Fruit fly (Drosophila melanogaster) whole organism, embryonic: ENCODE results near the gene saturn.

ENCODE experiments used
- CG10209 ChIP-seq: fragments of 200-800 bp; sonication (Bioruptor generic); optimal IDR thresholded peaks from 3 replicates; lab custom pipeline; 2017; ENCODE audit warnings: missing biosample characterization, mild to moderate bottlenecking, missing genetic modification characterization, missing genetic modification reagents
- CG1024 ChIP-seq: fragments of 200-800 bp; sonication (Bioruptor generic); IDR thresholded peaks from 2 replicates; pipeline ENCODE4 v1.3.6; 2022; ENCODE audit warnings: missing biosample characterization, missing genetic modification characterization
- CG12659 ChIP-seq: fragments of 200-800 bp; sonication (Bioruptor generic); optimal IDR thresholded peaks from 3 replicates; lab custom pipeline; 2017; ENCODE audit warnings: mild to moderate bottlenecking, missing biosample characterization, missing genetic modification reagents, missing genetic modification characterization
- CG15073 ChIP-seq: fragments of 200-800 bp; sonication (Bioruptor generic); optimal IDR thresholded peaks from 2 replicates; lab custom pipeline; 2016; ENCODE audit warnings: missing biosample characterization, missing genetic modification characterization
- HLH3B ChIP-seq: fragments of 200-800 bp; sonication (Bioruptor generic); IDR thresholded peaks from 2 replicates; pipeline ENCODE4 v1.3.6; 2022; ENCODE audit warnings: missing biosample characterization, missing genetic modification characterization
- MESR4 ChIP-seq: fragments of 200-800 bp; sonication (Bioruptor generic); optimal IDR thresholded peaks from 2 replicates; lab custom pipeline; 2018; ENCODE audit warnings: missing biosample characterization, mild to moderate bottlenecking, missing genetic modification characterization, moderate library complexity
- Rfx ChIP-seq: fragments of 200-800 bp; sonication (Bioruptor generic); IDR thresholded peaks from 2 replicates; pipeline ENCODE4 v1.3.6; 2022; ENCODE audit warnings: missing biosample characterization, missing genetic modification characterization
- Sox100B ChIP-seq: fragments of 200-800 bp; sonication (Bioruptor generic); optimal IDR thresholded peaks from 3 replicates; lab custom pipeline; 2018; ENCODE audit warnings: missing biosample characterization, mild to moderate bottlenecking, missing genetic modification characterization
- crc ChIP-seq: fragments of 200-800 bp; sonication (Bioruptor generic); optimal IDR thresholded peaks from 2 replicates; lab custom pipeline; 2016; ENCODE audit warnings: missing biosample characterization, missing genetic modification characterization
- sens ChIP-seq: fragments of 200-800 bp; sonication (Bioruptor generic); peaks from one replicate; lab custom pipeline; 2016; ENCODE audit warnings: missing biosample characterization, missing genetic modification characterization
- shn ChIP-seq: fragments of 200-800 bp; sonication (Bioruptor generic); optimal IDR thresholded peaks from 3 replicates; lab custom pipeline; 2016; ENCODE audit warnings: missing biosample characterization, missing genetic modification characterization
- trem ChIP-seq: fragments of 200-800 bp; optimal IDR thresholded peaks from 3 replicates; lab custom pipeline; 2019; ENCODE audit warnings: missing biosample characterization, mild to moderate bottlenecking, missing genetic modification characterization, moderate library complexity

dm6 chr3L:14172174-14172940, 30.8 kb upstream of the saturn start:
- TF ChIP-seq CG10209 (GFP tag; lab: Kevin White, UChicago) (peak; percentile 17), shn (GFP tag; lab: Kevin White, UChicago) (no peak), HLH3B (no peak), trem (tag; lab: Kevin White, UChicago) (peak; percentile 24), Rfx (GFP tag; lab: Robert Waterston, UW) (no peak), sens (GFP tag; lab: Kevin White, UChicago) (peak; percentile 93), CG12659 (GFP tag; lab: Kevin White, UChicago) (peak; percentile 66), crc (GFP tag; lab: Kevin White, UChicago) (no peak), CG15073 (no peak), MESR4 (GFP tag; lab: Kevin White, UChicago) (no peak), Sox100B (GFP tag; lab: Kevin White, UChicago) (peak; percentile 68), CG1024 (no peak)
